Fruit fly (Drosophila melanogaster): ENCODE measurements around the gene Gnpnat.

DNA sequence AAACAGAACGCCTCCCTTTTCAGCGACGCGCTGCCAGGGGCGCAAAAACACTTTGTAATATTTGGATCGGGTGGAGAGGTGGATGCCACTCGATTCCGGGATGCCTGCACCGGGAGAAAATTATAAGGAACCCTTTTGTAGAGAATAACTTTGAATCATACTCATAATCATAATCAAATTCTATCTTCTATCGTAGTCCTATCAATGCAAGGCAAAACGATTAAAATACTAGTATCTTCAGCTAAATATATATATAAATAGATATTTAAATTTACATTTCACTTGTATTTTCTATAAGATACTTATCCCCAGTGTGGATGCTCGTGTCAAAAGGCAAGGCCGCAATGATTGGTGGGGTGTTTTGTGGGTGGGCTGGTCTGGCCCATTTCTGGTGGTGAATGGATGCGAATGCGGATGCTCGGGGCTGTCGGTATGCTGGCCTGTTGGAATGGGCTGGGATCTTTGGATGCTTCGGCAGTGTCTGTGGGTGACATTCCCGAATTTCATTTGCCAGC is 32.2 kb upstream of the Gnpnat start:
- TF ChIP-seq Hr78 (GFP tag; optimal IDR thresholded peaks at IDR 0.05): no peak
- no peak for TF ChIP-seq Myc (optimal IDR thresholded peaks at IDR 0.05)
- no peak for TF ChIP-seq usp (GFP tag; optimal IDR thresholded peaks at IDR 0.05)
- TF ChIP-seq CG9705 (GFP tag; optimal IDR thresholded peaks at IDR 0.05): no peak
- no peak for TF ChIP-seq psq (GFP tag; optimal IDR thresholded peaks at IDR 0.05)
- TF ChIP-seq h (GFP tag; optimal IDR thresholded peaks at IDR 0.05): no peak
